Fruit fly (Drosophila melanogaster) whole organism, adult: Measurements from ENCODE around the gene Smox.

ENCODE experiments used
- CG11617 ChIP-seq: fragments of 200-800 bp; sonication (Bioruptor generic); optimal IDR thresholded peaks from 2 replicates; lab custom pipeline; 2017; ENCODE audit warnings: mild to moderate bottlenecking, missing biosample characterization, missing genetic modification reagents, missing genetic modification characterization
- CG12768 ChIP-seq: fragments of 200-800 bp; sonication (Bioruptor generic); optimal IDR thresholded peaks from 2 replicates; lab custom pipeline; 2017; ENCODE audit warnings: missing biosample characterization, missing genetic modification characterization, mild to moderate bottlenecking, moderate library complexity, missing genetic modification reagents
- CG14711 ChIP-seq: fragments of 200-800 bp; sonication (Bioruptor generic); optimal IDR thresholded peaks from 2 replicates; lab custom pipeline; 2018; ENCODE audit warnings: missing biosample characterization, mild to moderate bottlenecking, missing genetic modification characterization, moderate library complexity
- CG1620 ChIP-seq: fragments of 200-800 bp; sonication (Bioruptor generic); optimal IDR thresholded peaks from 2 replicates; lab custom pipeline; 2016; ENCODE audit warnings: missing biosample characterization, missing genetic modification characterization
- CG33017 ChIP-seq: fragments of 200-800 bp; sonication (Bioruptor generic); optimal IDR thresholded peaks from 2 replicates; lab custom pipeline; 2018; ENCODE audit warnings: missing biosample characterization, mild to moderate bottlenecking, missing genetic modification characterization, moderate library complexity
- CG5204 ChIP-seq: fragments of 200-800 bp; sonication (Bioruptor generic); optimal IDR thresholded peaks from 2 replicates; lab custom pipeline; 2016; ENCODE audit warnings: missing biosample characterization, missing genetic modification characterization
- CG7045 ChIP-seq: fragments of 200-800 bp; sonication (Bioruptor generic); optimal IDR thresholded peaks from 2 replicates; lab custom pipeline; 2017; ENCODE audit warnings: missing biosample characterization, mild to moderate bottlenecking, missing genetic modification characterization
- CG7101 ChIP-seq: fragments of 200-800 bp; sonication (Bioruptor generic); optimal IDR thresholded peaks from 2 replicates; lab custom pipeline; 2018; ENCODE audit warnings: missing biosample characterization, mild to moderate bottlenecking, missing genetic modification characterization, moderate library complexity
- Clk ChIP-seq: fragments of 200-800 bp; sonication (Bioruptor generic); optimal IDR thresholded peaks from 2 replicates; lab custom pipeline; 2017; ENCODE audit warnings: missing biosample characterization, missing genetic modification characterization
- Crg-1 ChIP-seq: fragments of 200-800 bp; sonication (Bioruptor generic); optimal IDR thresholded peaks from 2 replicates; lab custom pipeline; 2016; ENCODE audit warnings: missing biosample characterization, missing genetic modification characterization
- Hr96 ChIP-seq: fragments of 200-800 bp; sonication (Bioruptor generic); optimal IDR thresholded peaks from 2 replicates; lab custom pipeline; 2016; ENCODE audit warnings: missing biosample characterization, missing genetic modification characterization
- Mnt ChIP-seq: fragments of 200-800 bp; sonication (Bioruptor generic); optimal IDR thresholded peaks from 2 replicates; lab custom pipeline; 2016; ENCODE audit warnings: missing biosample characterization, mild to moderate bottlenecking, missing genetic modification characterization
- bab1 ChIP-seq: fragments of 200-800 bp; sonication (Bioruptor generic); optimal IDR thresholded peaks from 3 replicates; lab custom pipeline; 2019; ENCODE audit warnings: missing biosample characterization, mild to moderate bottlenecking, missing genetic modification characterization, moderate library complexity
- cic ChIP-seq: fragments of 200-800 bp; sonication (Bioruptor generic); optimal IDR thresholded peaks from 2 replicates; lab custom pipeline; 2017; ENCODE audit warnings: missing biosample characterization, mild to moderate bottlenecking, missing genetic modification characterization, moderate library complexity
- cnc ChIP-seq, 2 experiments: fragments of >200 bp; optimal IDR thresholded peaks; 2 replicates each; lab custom pipeline; 2017
- kay ChIP-seq: fragments of 200-800 bp; sonication (Bioruptor generic); peaks from one replicate; lab custom pipeline; 2016; ENCODE audit warnings: missing biosample characterization, missing genetic modification characterization, borderline replicate concordance
- ovo ChIP-seq: fragments of 200-800 bp; sonication (Bioruptor generic); optimal IDR thresholded peaks from 2 replicates; lab custom pipeline; 2016; ENCODE audit warnings: missing biosample characterization, missing genetic modification characterization
- pad ChIP-seq: fragments of 200-800 bp; sonication (Bioruptor generic); optimal IDR thresholded peaks from 3 replicates; lab custom pipeline; 2017; ENCODE audit warnings: missing biosample characterization, missing genetic modification characterization, mild to moderate bottlenecking, moderate library complexity, missing genetic modification reagents
- tj ChIP-seq: fragments of 200-800 bp; sonication (Bioruptor generic); optimal IDR thresholded peaks from 3 replicates; lab custom pipeline; 2017; ENCODE audit warnings: missing biosample characterization, mild to moderate bottlenecking, missing genetic modification characterization, moderate library complexity
- toe ChIP-seq: fragments of 200-800 bp; sonication (Bioruptor generic); optimal IDR thresholded peaks from 2 replicates; lab custom pipeline; 2016; ENCODE audit warnings: missing biosample characterization, missing genetic modification characterization

Gene Smox

dm6 chrX:8142067-8142462 is at the start of gene Smox:
Gene Smox, minus strand, starts transcription at chrX:8142279.
- TF ChIP-seq CG14711 (tag; lab: Kevin White, UChicago), result peak; percentile 22
- TF ChIP-seq CG33017, result peak; percentile 18
- no peak for TF ChIP-seq CG7045 (GFP tag; lab: Kevin White, UChicago)

dm6 chrX:8179858-8180257 is 37.8 kb upstream of the Smox start:
- TF ChIP-seq toe (no peak), Mnt (GFP tag; lab: Kevin White, UChicago) (no peak), Crg-1 (GFP tag; lab: Kevin White, UChicago) (no peak), tj (no peak), cic (GFP tag; lab: Kevin White, UChicago) (no peak), kay (GFP tag; lab: Kevin White, UChicago) (no peak)

dm6 chrX:8178989-8179388 is 36.9 kb upstream of the Smox start:
- TF ChIP-seq CG5204 (GFP tag; lab: Kevin White, UChicago), result no peak
- no peak for TF ChIP-seq CG7045 (GFP tag; lab: Kevin White, UChicago)
- TF ChIP-seq kay (GFP tag; lab: Kevin White, UChicago), result no peak
- TF ChIP-seq CG1620, result no peak
- TF ChIP-seq cnc (optimal IDR thresholded peaks at IDR 0.05; lab: Kevin White, UChicago), result no peak
- TF ChIP-seq Mnt (GFP tag; lab: Kevin White, UChicago), result no peak
- no peak for TF ChIP-seq Hr96 (GFP tag; lab: Kevin White, UChicago)
- TF ChIP-seq Clk, result no peak
- TF ChIP-seq CG33017, result no peak
- TF ChIP-seq ovo, result no peak
- TF ChIP-seq CG11617 (GFP tag; lab: Kevin White, UChicago), result no peak
- no peak for TF ChIP-seq CG12768 (GFP tag; lab: Kevin White, UChicago)
- TF ChIP-seq cic (GFP tag; lab: Kevin White, UChicago), result no peak
- TF ChIP-seq CG7101 (tag; lab: Kevin White, UChicago), result no peak
- TF ChIP-seq CG14711 (tag; lab: Kevin White, UChicago), result no peak
- TF ChIP-seq tj, result no peak
- TF ChIP-seq Crg-1 (GFP tag; lab: Kevin White, UChicago), result no peak
- no peak for TF ChIP-seq toe

dm6 chrX:8178165-8178955 is 36.3 kb upstream of the Smox start, which contains the start of gene sdt:
Gene sdt, plus strand, starts transcription at chrX:8178549.
- TF ChIP-seq Crg-1 (GFP tag; lab: Kevin White, UChicago) (no peak), cnc (optimal IDR thresholded peaks at IDR 0.05; lab: Kevin White, UChicago) (no peak), Clk (no peak), ovo (no peak), Mnt (GFP tag; lab: Kevin White, UChicago) (no peak), kay (GFP tag; lab: Kevin White, UChicago) (no peak)

dm6 chrX:8177742-8178141 is 35.7 kb upstream of the Smox start:
- no peak for TF ChIP-seq Crg-1 (GFP tag; lab: Kevin White, UChicago)
- TF ChIP-seq CG11617 (GFP tag; lab: Kevin White, UChicago), result no peak
- no peak for TF ChIP-seq CG7045 (GFP tag; lab: Kevin White, UChicago)
- peak; percentile 17 for TF ChIP-seq pad (GFP tag; lab: Kevin White, UChicago)
- TF ChIP-seq CG33017, result no peak
- TF ChIP-seq CG7101 (tag; lab: Kevin White, UChicago), result no peak
- no peak for TF ChIP-seq bab1
- TF ChIP-seq Clk, result no peak
- no peak for TF ChIP-seq CG12768 (GFP tag; lab: Kevin White, UChicago)

dm6 chrX:8177030-8177349 is 34.9 kb upstream of the Smox start, which contains the start of gene slpr:
Gene slpr, minus strand, starts transcription at chrX:8177185.
- TF ChIP-seq cic (GFP tag; lab: Kevin White, UChicago) (no peak), CG14711 (tag; lab: Kevin White, UChicago) (peak; percentile 38)

dm6 chrX:8176291-8177029 is 34.4 kb upstream of the Smox start:
- TF ChIP-seq tj, result peak; percentile 29
- no peak for TF ChIP-seq CG5204 (GFP tag; lab: Kevin White, UChicago)
- peak; percentile 51 for TF ChIP-seq Mnt (GFP tag; lab: Kevin White, UChicago)
- TF ChIP-seq toe, result no peak
- no peak for TF ChIP-seq CG1620
- TF ChIP-seq CG7045 (GFP tag; lab: Kevin White, UChicago), result no peak
- no peak for TF ChIP-seq cic (GFP tag; lab: Kevin White, UChicago)
- no peak for TF ChIP-seq Crg-1 (GFP tag; lab: Kevin White, UChicago)
- no peak for TF ChIP-seq cnc (optimal IDR thresholded peaks at IDR 0.05; lab: Kevin White, UChicago)
- TF ChIP-seq kay (GFP tag; lab: Kevin White, UChicago), result no peak
- no peak for TF ChIP-seq pad (GFP tag; lab: Kevin White, UChicago)
- peak; percentile 19 for TF ChIP-seq CG11617 (GFP tag; lab: Kevin White, UChicago)
- no peak for TF ChIP-seq Clk
- no peak for TF ChIP-seq CG12768 (GFP tag; lab: Kevin White, UChicago)
- no peak for TF ChIP-seq CG33017
- peak; percentile 80 for TF ChIP-seq CG14711 (tag; lab: Kevin White, UChicago)
- TF ChIP-seq ovo, result no peak
- TF ChIP-seq Hr96 (GFP tag; lab: Kevin White, UChicago), result no peak
- no peak for TF ChIP-seq CG7101 (tag; lab: Kevin White, UChicago)
- TF ChIP-seq bab1, result no peak
